Worm (Caenorhabditis elegans) whole organism, L2 larva: Measurements from ENCODE around the gene npp-20.

Experiments
- C34F6.9 ChIP-seq: fragments of 150-350 bp; optimal IDR thresholded peaks from 2 replicates; lab custom pipeline; 2014; ENCODE audit warnings: missing biosample characterization, missing genetic modification characterization
- F13H6.1 ChIP-seq: sonication (generic microtip); optimal IDR thresholded peaks from 2 replicates; lab custom pipeline; 2016; ENCODE audit warnings: missing genetic modification characterization, missing compliant biosample characterization
- Y55F3AM.14 ChIP-seq: fragments of 200-800 bp; sonication (Bioruptor generic); optimal IDR thresholded peaks from 2 replicates; lab custom pipeline; 2018; ENCODE audit warnings: mild to moderate bottlenecking, missing genetic modification characterization, missing compliant biosample characterization
- alr-1 ChIP-seq: fragments of 150-350 bp; optimal IDR thresholded peaks from 2 replicates; lab custom pipeline; 2014; ENCODE audit warnings: missing biosample characterization, missing genetic modification characterization
- aly-2 ChIP-seq: fragments of 150-350 bp; optimal IDR thresholded peaks from 2 replicates; lab custom pipeline; 2014; ENCODE audit warnings: missing biosample characterization, missing genetic modification characterization
- ama-1 ChIP-seq: fragments of 150-350 bp; optimal IDR thresholded peaks from 2 replicates; lab custom pipeline; 2018; ENCODE audit warnings: inconsistent platforms
- ceh-16 ChIP-seq: fragments of 150-350 bp; optimal IDR thresholded peaks from 2 replicates; lab custom pipeline; 2014; ENCODE audit warnings: missing biosample characterization, missing genetic modification characterization
- crh-2 ChIP-seq: sonication (generic microtip); optimal IDR thresholded peaks from 2 replicates; lab custom pipeline; 2017; ENCODE audit warnings: missing biosample characterization, missing genetic modification characterization
- egl-27 ChIP-seq: sonication (generic microtip); optimal IDR thresholded peaks from 3 replicates; lab custom pipeline; 2017; ENCODE audit warnings: missing biosample characterization, missing genetic modification reagents, missing genetic modification characterization
- elt-1 ChIP-seq: fragments of 150-350 bp; optimal IDR thresholded peaks from 2 replicates; lab custom pipeline; 2014; ENCODE audit warnings: missing biosample characterization, missing genetic modification characterization
- elt-3 ChIP-seq: sonication (generic microtip); optimal IDR thresholded peaks from 2 replicates; lab custom pipeline; 2017; ENCODE audit warnings: missing biosample characterization, missing genetic modification characterization
- gmeb-1 ChIP-seq: fragments of 150-350 bp; optimal IDR thresholded peaks from 2 replicates; lab custom pipeline; 2014; ENCODE audit warnings: missing biosample characterization, missing genetic modification characterization
- lin-11 ChIP-seq: fragments of 150-350 bp; sonication (generic microtip); optimal IDR thresholded peaks from 2 replicates; lab custom pipeline; 2014; ENCODE audit warnings: missing biosample characterization, missing genetic modification characterization, inconsistent platforms, mixed read lengths
- lin-13 ChIP-seq: fragments of 150-350 bp; optimal IDR thresholded peaks from 2 replicates; lab custom pipeline; 2014; ENCODE audit warnings: missing biosample characterization, missing genetic modification reagents, missing genetic modification characterization
- lsy-2 ChIP-seq, 2 experiments: fragments of 150-350 bp in 1 of 2; sonication (generic microtip) in 1 of 2; optimal IDR thresholded peaks; 2 replicates each; lab custom pipeline; 2014 to 2017; ENCODE audit warnings: missing biosample characterization in 2 of 2, missing genetic modification characterization in 2 of 2
- mdl-1 ChIP-seq, 2 experiments: fragments of 150-350 bp in 1 of 2; sonication (generic microtip) in 1 of 2; optimal IDR thresholded peaks; 2 replicates each; lab custom pipeline; 2017; ENCODE audit warnings: missing biosample characterization in 2 of 2, missing genetic modification characterization in 2 of 2
- nhr-10 ChIP-seq: sonication (generic microtip); optimal IDR thresholded peaks from 2 replicates; lab custom pipeline; 2017; ENCODE audit warnings: missing biosample characterization, missing genetic modification characterization
- nhr-11 ChIP-seq: fragments of 150-350 bp; optimal IDR thresholded peaks from 2 replicates; lab custom pipeline; 2014; ENCODE audit warnings: missing biosample characterization, missing genetic modification characterization
- nhr-12 ChIP-seq: fragments of 150-350 bp; optimal IDR thresholded peaks from 2 replicates; lab custom pipeline; 2014; ENCODE audit warnings: missing biosample characterization, missing genetic modification characterization
- nhr-129 ChIP-seq: fragments of 150-350 bp; optimal IDR thresholded peaks from 2 replicates; lab custom pipeline; 2014; ENCODE audit warnings: missing biosample characterization, missing genetic modification characterization
- nhr-23 ChIP-seq: fragments of 150-350 bp; optimal IDR thresholded peaks from 2 replicates; lab custom pipeline; 2014; ENCODE audit warnings: missing biosample characterization, missing genetic modification reagents, missing genetic modification characterization
- nhr-237 ChIP-seq: fragments of 150-350 bp; optimal IDR thresholded peaks from 2 replicates; lab custom pipeline; 2014; ENCODE audit warnings: missing biosample characterization, missing genetic modification characterization
- nhr-25 ChIP-seq: fragments of 150-350 bp; sonication (generic microtip); optimal IDR thresholded peaks from 3 replicates; lab custom pipeline; 2014; ENCODE audit warnings: missing biosample characterization, missing genetic modification characterization
- nhr-6 ChIP-seq: fragments of 150-350 bp; optimal IDR thresholded peaks from 2 replicates; lab custom pipeline; 2014; ENCODE audit warnings: missing biosample characterization, missing genetic modification characterization
- nhr-77 ChIP-seq: fragments of 150-350 bp; optimal IDR thresholded peaks from 2 replicates; lab custom pipeline; 2014; ENCODE audit warnings: missing biosample characterization, missing genetic modification characterization
- peb-1 ChIP-seq: fragments of 150-350 bp; optimal IDR thresholded peaks from 2 replicates; lab custom pipeline; 2014; ENCODE audit warnings: missing biosample characterization, missing genetic modification characterization
- sem-4 ChIP-seq: fragments of 150-350 bp; optimal IDR thresholded peaks from 2 replicates; lab custom pipeline; 2014; ENCODE audit warnings: missing biosample characterization, missing genetic modification reagents, missing genetic modification characterization
- sma-3 ChIP-seq: sonication (generic microtip); optimal IDR thresholded peaks from 2 replicates; lab custom pipeline; 2016; ENCODE audit warnings: missing genetic modification reagents, missing genetic modification characterization, missing compliant biosample characterization
- sma-9 ChIP-seq, 2 experiments: fragments of 150-350 bp in 1 of 2; sonication (generic microtip) in 1 of 2; optimal IDR thresholded peaks; 2 replicates each; lab custom pipeline; 2014 to 2016; ENCODE audit warnings: missing genetic modification characterization in 2 of 2, mild to moderate bottlenecking in 1 of 2, missing biosample characterization in 1 of 2, missing compliant biosample characterization in 1 of 2, missing genetic modification reagents in 1 of 2, moderate library complexity in 1 of 2
- snpc-4 ChIP-seq: fragments of 150-350 bp; optimal IDR thresholded peaks from 2 replicates; lab custom pipeline; 2014; ENCODE audit warnings: missing biosample characterization, missing genetic modification characterization
- unc-39 ChIP-seq: fragments of 150-350 bp; optimal IDR thresholded peaks from 2 replicates; lab custom pipeline; 2014; ENCODE audit warnings: missing biosample characterization, missing genetic modification characterization
- unc-55 ChIP-seq: fragments of 150-350 bp; sonication (generic microtip); optimal IDR thresholded peaks from 3 replicates; lab custom pipeline; 2014; ENCODE audit warnings: missing biosample characterization, missing genetic modification reagents, missing genetic modification characterization
- ztf-1 ChIP-seq: fragments of 200-800 bp; sonication (Bioruptor generic); conservative IDR thresholded peaks from 2 replicates; pipeline ENCODE4 v1.3.6; 2022; ENCODE audit warnings: missing genetic modification characterization, missing compliant biosample characterization
- ztf-4 ChIP-seq: fragments of 150-350 bp; optimal IDR thresholded peaks from 2 replicates; lab custom pipeline; 2014; ENCODE audit warnings: missing biosample characterization, missing genetic modification characterization

Gene npp-20

DNA sequence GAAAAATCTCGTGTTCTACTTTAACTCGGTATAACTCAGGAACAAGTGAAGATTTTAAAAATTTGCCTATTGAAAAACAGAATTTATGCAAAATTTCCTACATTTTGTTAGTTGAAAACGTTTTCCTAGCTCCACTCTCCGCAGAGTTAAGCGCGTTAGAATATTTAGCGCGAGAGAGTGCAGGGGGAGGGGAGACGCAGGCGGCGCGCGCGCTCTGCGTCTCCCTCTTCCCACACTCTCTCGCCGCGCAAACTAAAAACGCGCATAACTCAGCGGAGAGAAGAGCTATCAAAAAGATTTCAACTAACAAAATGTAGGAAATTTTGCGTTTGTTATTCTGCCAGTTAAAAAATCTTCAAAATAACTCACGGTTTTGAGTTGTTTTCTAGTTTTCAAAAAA is 23.7 kb downstream of the npp-20 start:
- no peak for TF ChIP-seq gmeb-1

DNA sequence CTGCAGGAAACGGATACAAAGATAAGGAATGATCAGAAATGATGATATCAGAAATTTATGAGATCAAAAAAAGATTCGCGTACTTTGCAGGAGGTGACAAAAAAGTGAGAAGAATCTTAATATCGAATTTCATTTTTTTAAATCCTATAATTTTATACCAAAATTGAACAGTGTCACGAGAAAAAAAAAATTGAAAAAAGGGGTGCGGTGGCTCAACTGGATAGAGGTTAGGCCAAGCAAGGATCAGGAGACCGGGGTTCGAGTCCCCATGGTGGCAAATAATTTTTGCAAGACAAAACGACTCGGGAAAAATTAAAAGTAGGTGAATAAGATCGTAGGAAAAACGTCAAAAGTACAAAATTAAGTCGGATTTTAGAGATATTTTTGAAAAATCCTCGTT is 25.5 kb downstream of the npp-20 start:
- TF ChIP-seq lin-13 (GFP tag; lab: Kevin White, UChicago) (no peak), peb-1 (tag; lab: Kevin White, UChicago) (no peak), nhr-12 (no peak), ceh-16 (tag; lab: Kevin White, UChicago) (no peak), unc-39 (no peak), lin-11 (tag; lab: Kevin White, UChicago) (no peak)

DNA sequence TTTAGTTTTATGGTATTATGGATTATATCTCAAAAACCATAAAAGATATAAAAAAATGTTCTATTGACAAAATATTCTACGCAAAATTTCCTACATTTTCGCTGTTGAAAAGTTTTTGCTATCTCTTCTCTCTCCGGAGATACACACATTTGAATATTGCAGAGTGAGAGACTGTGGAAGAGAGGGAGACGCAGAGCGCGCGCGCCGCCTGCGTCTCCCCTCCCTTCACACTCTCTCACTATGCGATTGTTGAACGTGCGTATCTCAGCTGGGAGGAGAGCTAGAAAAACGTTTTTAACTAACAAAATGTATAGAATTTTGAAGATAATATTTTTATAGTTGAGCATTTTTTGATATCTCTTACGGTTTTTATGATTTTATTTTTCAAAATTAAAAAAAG is 26.7 kb downstream of the npp-20 start:
- TF ChIP-seq nhr-11 (tag; lab: Kevin White, UChicago), result no peak
- TF ChIP-seq nhr-6 (tag; lab: Kevin White, UChicago), result no peak
- no peak for TF ChIP-seq nhr-12
- TF ChIP-seq ceh-16 (tag; lab: Kevin White, UChicago), result no peak
- TF ChIP-seq alr-1 (tag; lab: Kevin White, UChicago), result no peak
- TF ChIP-seq elt-3 (tag; lab: Kevin White, UChicago), result no peak
- no peak for TF ChIP-seq C34F6.9 (tag; lab: Kevin White, UChicago)
- TF ChIP-seq peb-1 (tag; lab: Kevin White, UChicago), result no peak
- no peak for TF ChIP-seq elt-1 (tag; lab: Kevin White, UChicago)
- TF ChIP-seq, all 48 proteins: peak for 0

DNA sequence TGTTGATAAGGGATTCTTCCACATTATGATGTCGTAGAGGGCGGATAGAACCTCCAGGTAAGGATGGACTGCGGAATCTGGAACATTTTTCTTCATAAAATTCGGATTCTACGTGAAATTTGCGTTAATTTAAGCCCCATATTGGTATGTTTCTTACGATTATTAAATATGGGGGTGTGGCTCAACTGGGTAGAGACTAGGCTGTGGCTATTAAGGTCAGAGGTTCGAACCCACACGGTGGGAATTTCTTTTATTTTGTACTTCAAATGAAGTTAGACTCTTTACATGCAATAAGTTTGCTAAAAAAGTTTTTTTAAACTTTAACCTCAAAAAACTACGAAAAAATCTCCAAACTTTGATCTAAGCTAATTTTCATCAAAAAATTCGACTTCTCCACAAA is 30.4 kb downstream of the npp-20 start:
- TF ChIP-seq lsy-2 (tag; optimal IDR thresholded peaks at IDR 0.05; lab: Kevin White, UChicago) (no peak), sma-9 (GFP tag; optimal IDR thresholded peaks at IDR 0.05; lab: Kevin White, UChicago) (no peak), sma-9 (tag; optimal IDR thresholded peaks at IDR 0.05; lab: Kevin White, UChicago) (no peak), ztf-4 (tag; lab: Kevin White, UChicago) (no peak), ama-1 (lab: Kevin White, UChicago) (no peak), crh-2 (tag; lab: Kevin White, UChicago) (no peak), nhr-237 (tag; lab: Kevin White, UChicago) (no peak), snpc-4 (tag; lab: Kevin White, UChicago) (no peak), unc-39 (no peak), peb-1 (tag; lab: Kevin White, UChicago) (no peak), sem-4 (tag; lab: Kevin White, UChicago) (no peak), elt-1 (tag; lab: Kevin White, UChicago) (no peak), mdl-1 (tag; optimal IDR thresholded peaks at IDR 0.05; lab: Kevin White, UChicago) (no peak), nhr-10 (tag; lab: Kevin White, UChicago) (no peak), egl-27 (no peak), F13H6.1 (no peak), nhr-25 (tag; lab: Kevin White, UChicago) (no peak), sma-3 (GFP tag; lab: Kevin White, UChicago) (no peak), ceh-16 (tag; lab: Kevin White, UChicago) (no peak), Y55F3AM.14 (GFP tag; lab: Kevin White, UChicago) (no peak)

DNA sequence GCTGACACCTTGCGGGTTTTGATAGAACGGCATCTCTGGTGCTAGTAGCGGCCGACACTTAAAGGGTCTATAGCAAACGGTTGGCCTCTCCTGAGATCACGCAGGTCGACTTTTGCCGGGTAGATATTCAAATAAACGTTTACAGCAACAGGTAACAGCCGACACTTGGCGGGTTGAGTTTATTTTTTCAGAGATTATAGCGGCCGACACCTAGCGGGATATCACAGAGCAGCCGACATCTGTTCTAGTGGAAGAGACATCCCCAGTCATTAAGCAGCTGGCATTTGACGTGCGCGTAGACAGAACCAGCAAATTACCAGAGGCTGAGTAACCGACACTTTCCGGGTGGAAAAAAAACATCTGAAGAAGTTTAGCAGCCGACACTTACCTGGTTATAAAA is 34.4 kb downstream of the npp-20 start:
- TF ChIP-seq aly-2 (tag; lab: Kevin White, UChicago), result no peak
- no peak for TF ChIP-seq elt-1 (tag; lab: Kevin White, UChicago)
- TF ChIP-seq ztf-1 (GFP tag; lab: Robert Waterston, UW), result no peak
- no peak for TF ChIP-seq unc-55 (GFP tag; lab: Kevin White, UChicago)
- no peak for TF ChIP-seq lsy-2 (tag; optimal IDR thresholded peaks at IDR 0.05; lab: Kevin White, UChicago)
- no peak for TF ChIP-seq F13H6.1
- TF ChIP-seq nhr-129 (tag; lab: Kevin White, UChicago), result no peak
- no peak for TF ChIP-seq elt-3 (tag; lab: Kevin White, UChicago)
- no peak for TF ChIP-seq nhr-6 (tag; lab: Kevin White, UChicago)
- no peak for TF ChIP-seq nhr-10 (tag; lab: Kevin White, UChicago)
- TF ChIP-seq Y55F3AM.14 (GFP tag; lab: Kevin White, UChicago), result no peak
- TF ChIP-seq, all 48 proteins: peak for 0

DNA sequence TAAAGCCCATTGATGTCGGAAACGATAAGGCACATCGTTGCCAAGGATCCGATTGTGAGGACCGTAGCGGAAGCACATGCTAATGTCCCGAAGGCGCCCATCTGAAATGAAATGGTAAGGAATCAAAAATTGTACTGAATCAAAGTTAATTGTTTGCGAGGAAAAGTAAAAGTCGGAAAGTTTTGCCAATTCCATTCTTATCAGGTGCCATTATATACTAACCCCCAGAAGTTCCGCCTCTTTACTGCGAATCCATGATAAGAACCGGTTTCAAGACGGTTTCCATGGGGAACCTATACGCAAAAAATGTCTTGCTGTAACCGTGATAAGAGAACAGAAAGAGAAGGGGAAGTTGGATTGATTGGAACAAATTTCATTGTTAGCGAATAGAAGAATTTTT is 35.1 kb downstream of the npp-20 start, which contains the start of gene col-106:
col-106 (minus strand) TSS at position 101 of the 400 bp plus-strand sequence.
- TF ChIP-seq snpc-4 (tag; lab: Kevin White, UChicago), result no peak
- no peak for TF ChIP-seq nhr-77 (tag; lab: Kevin White, UChicago)
- TF ChIP-seq nhr-23 (tag; lab: Kevin White, UChicago), result no peak
- TF ChIP-seq, all 48 proteins: peak for 0
